Worm (Caenorhabditis elegans) whole organism, L1 larva: Measurements from ENCODE around the gene srh-192.
A peak's percentile ranks its signal among the peaks of the same experiment; 100 is the strongest.

Experiments used
- C04F5.9 ChIP-seq: sonication (generic microtip); optimal IDR thresholded peaks from 2 replicates; lab custom pipeline; 2016; ENCODE audit warnings: missing genetic modification characterization, missing compliant biosample characterization
- C34B4.2 ChIP-seq: sonication (generic microtip); optimal IDR thresholded peaks from 2 replicates; lab custom pipeline; 2017; ENCODE audit warnings: mild to moderate bottlenecking, missing genetic modification characterization, missing compliant biosample characterization
- Y116A8C.19 ChIP-seq: sonication (generic microtip); optimal IDR thresholded peaks from 2 replicates; lab custom pipeline; 2016; ENCODE audit warnings: missing compliant biosample characterization, missing genetic modification characterization, borderline replicate concordance
- aha-1 ChIP-seq: fragments of 150-350 bp; optimal IDR thresholded peaks from 2 replicates; lab custom pipeline; 2014; ENCODE audit warnings: missing biosample characterization, missing genetic modification characterization
- aly-2 ChIP-seq: fragments of 150-350 bp; optimal IDR thresholded peaks from 2 replicates; lab custom pipeline; 2014; ENCODE audit warnings: missing biosample characterization, missing genetic modification characterization
- blmp-1 ChIP-seq: fragments of 150-350 bp; optimal IDR thresholded peaks from 2 replicates; lab custom pipeline; 2014; ENCODE audit warnings: missing biosample characterization, missing genetic modification characterization
- dsc-1 ChIP-seq: sonication (generic microtip); optimal IDR thresholded peaks from 2 replicates; lab custom pipeline; 2016; ENCODE audit warnings: mild to moderate bottlenecking, missing genetic modification characterization, missing compliant biosample characterization
- efl-3 ChIP-seq: fragments of 200-800 bp; sonication (Bioruptor generic); optimal IDR thresholded peaks from 2 replicates; lab custom pipeline; 2018; ENCODE audit warnings: mild to moderate bottlenecking, missing genetic modification characterization, missing compliant biosample characterization
- egl-13 ChIP-seq: sonication (generic microtip); optimal IDR thresholded peaks from 2 replicates; lab custom pipeline; 2016; ENCODE audit warnings: missing genotype, missing genetic modification reagents, missing genetic modification characterization, missing compliant biosample characterization
- egl-27 ChIP-seq, 2 experiments: fragments of 150-350 bp in 1 of 2; sonication (generic microtip); optimal IDR thresholded peaks; 3 replicates each; lab custom pipeline; 2017 to 2018; ENCODE audit warnings: missing biosample characterization in 2 of 2, missing genetic modification characterization in 2 of 2, missing genetic modification reagents in 2 of 2
- elt-3 ChIP-seq, 6 experiments: fragments of 150-350 bp in 1 of 6; sonication (generic microtip); optimal IDR thresholded peaks; 2 replicates each; lab custom pipeline; 2017 to 2018; ENCODE audit warnings: missing biosample characterization in 6 of 6, missing genetic modification characterization in 6 of 6, inconsistent platforms in 1 of 6
- ets-5 ChIP-seq: fragments of 200-800 bp; sonication (Bioruptor generic); IDR thresholded peaks from 2 replicates; pipeline ENCODE4 v1.3.6; 2022; ENCODE audit warnings: missing genetic modification characterization, missing compliant biosample characterization
- fkh-4 ChIP-seq: sonication (generic microtip); optimal IDR thresholded peaks from 2 replicates; lab custom pipeline; 2016; ENCODE audit warnings: missing compliant biosample characterization, missing genetic modification characterization, borderline replicate concordance
- hlh-17 ChIP-seq: fragments of 200-800 bp; sonication (Bioruptor generic); optimal IDR thresholded peaks from 2 replicates; lab custom pipeline; 2018; ENCODE audit warnings: missing genetic modification characterization, mild to moderate bottlenecking, missing compliant biosample characterization, moderate library complexity, borderline replicate concordance
- hlh-4 ChIP-seq: sonication (generic microtip); optimal IDR thresholded peaks from 2 replicates; lab custom pipeline; 2016; ENCODE audit warnings: mild to moderate bottlenecking, missing genetic modification characterization, missing compliant biosample characterization
- hpl-2 ChIP-seq: fragments of 150-350 bp; optimal IDR thresholded peaks from 2 replicates; lab custom pipeline; 2014; ENCODE audit warnings: missing biosample characterization, missing genetic modification reagents, missing genetic modification characterization
- irx-1 ChIP-seq: sonication (generic microtip); optimal IDR thresholded peaks from 2 replicates; lab custom pipeline; 2016; ENCODE audit warnings: missing genetic modification characterization, missing compliant biosample characterization
- isw-1 ChIP-seq: fragments of 200-800 bp; sonication (Bioruptor generic); IDR thresholded peaks from 2 replicates; pipeline ENCODE4 v1.3.6; 2022; ENCODE audit warnings: missing genetic modification characterization, missing compliant biosample characterization
- lin-13 ChIP-seq: fragments of 150-350 bp; optimal IDR thresholded peaks from 2 replicates; lab custom pipeline; 2014; ENCODE audit warnings: missing biosample characterization, missing genetic modification reagents, missing genetic modification characterization
- lin-14 ChIP-seq: fragments of 200-800 bp; sonication (Bioruptor generic); optimal IDR thresholded peaks from 2 replicates; lab custom pipeline; 2018; ENCODE audit warnings: mild to moderate bottlenecking, missing genetic modification characterization, moderate library complexity, missing compliant biosample characterization
- lin-39 ChIP-seq: fragments of 150-350 bp; optimal IDR thresholded peaks from 2 replicates; lab custom pipeline; 2014; ENCODE audit warnings: missing biosample characterization, missing genetic modification reagents, missing genetic modification characterization
- lir-3 ChIP-seq: sonication (generic microtip); optimal IDR thresholded peaks from 2 replicates; lab custom pipeline; 2016; ENCODE audit warnings: mild to moderate bottlenecking, missing genetic modification characterization, moderate library complexity, missing compliant biosample characterization; ENCODE audit not compliant: poor library complexity
- lsy-2 ChIP-seq, 2 experiments: fragments of 150-350 bp; optimal IDR thresholded peaks; 2 replicates each; lab custom pipeline; 2014; ENCODE audit warnings: missing biosample characterization in 2 of 2, missing genetic modification characterization in 2 of 2
- nhr-28 ChIP-seq: fragments of 150-350 bp; optimal IDR thresholded peaks from 2 replicates; lab custom pipeline; 2014; ENCODE audit warnings: missing biosample characterization, missing genetic modification characterization
- nhr-90 ChIP-seq: sonication (generic microtip); optimal IDR thresholded peaks from 2 replicates; lab custom pipeline; 2016; ENCODE audit warnings: mild to moderate bottlenecking, missing genetic modification characterization, missing compliant biosample characterization; ENCODE audit not compliant: poor library complexity
- pag-3 ChIP-seq: sonication (generic microtip); optimal IDR thresholded peaks from 2 replicates; lab custom pipeline; 2017; ENCODE audit warnings: missing genetic modification characterization, mild to moderate bottlenecking, missing compliant biosample characterization, antibody characterized with exemption, borderline replicate concordance; ENCODE audit not compliant: insufficient read depth
- pqm-1 ChIP-seq: sonication (generic microtip); optimal IDR thresholded peaks from 3 replicates; lab custom pipeline; 2017; ENCODE audit warnings: missing biosample characterization, missing genetic modification characterization
- sup-37 ChIP-seq: fragments of 200-800 bp; sonication (Bioruptor generic); optimal IDR thresholded peaks from 2 replicates; lab custom pipeline; 2018; ENCODE audit warnings: mild to moderate bottlenecking, missing genetic modification characterization, missing compliant biosample characterization
- unc-130 ChIP-seq: fragments of 150-350 bp; optimal IDR thresholded peaks from 2 replicates; lab custom pipeline; 2017; ENCODE audit warnings: missing biosample characterization, missing genetic modification characterization, inconsistent platforms
- vab-15 ChIP-seq: sonication (generic microtip); optimal IDR thresholded peaks from 2 replicates; lab custom pipeline; 2017; ENCODE audit warnings: missing genotype, mild to moderate bottlenecking, missing genetic modification characterization, missing compliant biosample characterization
- xbp-1 ChIP-seq: sonication (generic microtip); optimal IDR thresholded peaks from 2 replicates; lab custom pipeline; 2016; ENCODE audit warnings: missing genetic modification characterization, missing compliant biosample characterization
- zip-4 ChIP-seq: fragments of 200-800 bp; sonication (Bioruptor generic); optimal IDR thresholded peaks from 2 replicates; lab custom pipeline; 2018; ENCODE audit warnings: mild to moderate bottlenecking, missing genetic modification characterization, moderate library complexity, missing compliant biosample characterization
- ztf-4 ChIP-seq: fragments of 150-350 bp; optimal IDR thresholded peaks from 2 replicates; lab custom pipeline; 2014; ENCODE audit warnings: missing biosample characterization, missing genetic modification characterization

The srh-192 gene

DNA sequence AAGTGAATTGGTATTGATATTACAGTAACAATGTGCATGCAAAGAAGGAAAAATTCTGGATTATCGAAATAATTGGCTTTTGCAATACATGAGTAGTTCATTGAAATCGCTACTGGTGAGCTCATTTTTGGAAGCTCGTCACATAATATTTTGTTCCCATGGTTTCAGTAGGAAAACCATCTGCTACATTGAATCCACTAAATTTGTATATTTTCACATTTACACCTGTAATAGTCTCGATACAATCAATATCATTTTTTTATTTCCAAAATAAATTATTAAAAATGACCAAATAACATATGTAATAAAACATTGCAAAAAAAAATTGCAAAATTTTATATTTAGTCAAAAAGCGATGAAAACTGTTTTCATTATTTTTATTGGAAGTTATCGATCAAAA is at the start of gene srh-192:
Gene srh-192, minus strand, starts transcription at position 101 of the 400 bp plus-strand sequence.
- no peak for TF ChIP-seq ztf-4 (tag; lab: Kevin White, UChicago)
- TF ChIP-seq hlh-17: no peak
- TF ChIP-seq lin-13: no peak
- TF ChIP-seq sup-37 (GFP tag; lab: Kevin White, UChicago): no peak
- no peak for TF ChIP-seq hpl-2
- TF ChIP-seq C34B4.2: no peak
- TF ChIP-seq pqm-1: no peak
- TF ChIP-seq elt-3 (tag; optimal IDR thresholded peaks at IDR 0.05; lab: Kevin White, UChicago): no peak
- no peak for TF ChIP-seq fkh-4 (tag; lab: Kevin White, UChicago)
- no peak for TF ChIP-seq lir-3 (tag; lab: Kevin White, UChicago)
- TF ChIP-seq xbp-1 (tag; lab: Kevin White, UChicago): no peak
- no peak for TF ChIP-seq irx-1 (tag; lab: Kevin White, UChicago)
- TF ChIP-seq aly-2 (tag; lab: Kevin White, UChicago): no peak
- no peak for TF ChIP-seq ets-5 (GFP tag; lab: Robert Waterston, UW)
- TF ChIP-seq aha-1 (tag; lab: Kevin White, UChicago): no peak
- no peak for TF ChIP-seq isw-1 (GFP tag; lab: Robert Waterston, UW)
- no peak for TF ChIP-seq C04F5.9 (tag; lab: Kevin White, UChicago)

DNA sequence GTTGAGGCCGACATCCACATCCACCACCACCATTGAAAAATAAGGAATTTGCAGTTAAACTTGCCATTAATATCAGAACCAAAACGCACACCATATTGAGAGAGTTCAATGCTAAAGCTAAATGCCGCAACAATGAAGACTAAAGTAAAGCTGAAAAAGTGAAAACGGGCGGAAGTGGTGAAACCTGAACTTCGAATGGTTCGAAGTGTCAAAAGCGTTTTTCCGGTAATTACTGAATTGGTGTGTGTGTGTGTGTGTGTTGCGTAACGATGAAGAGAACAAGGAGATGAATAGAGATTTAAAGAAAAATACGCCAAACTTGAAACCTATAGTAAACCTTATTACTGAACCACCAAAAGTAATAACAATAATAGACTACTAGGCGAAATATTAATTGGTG is 49.6 kb upstream of the srh-192 start, which contains the start of gene grl-13:
Gene grl-13, minus strand, starts transcription at position 101 of the 400 bp plus-strand sequence.
- TF ChIP-seq aly-2 (tag; lab: Kevin White, UChicago) (no peak), egl-13 (no peak), nhr-90 (tag; lab: Kevin White, UChicago) (no peak), pag-3 (tag; lab: Kevin White, UChicago) (no peak), lsy-2 (tag; optimal IDR thresholded peaks at IDR 0.05; lab: Kevin White, UChicago) (no peak), vab-15 (tag; lab: Kevin White, UChicago) (no peak), egl-27 (tag; optimal IDR thresholded peaks at IDR 0.05; lab: Kevin White, UChicago) (no peak), efl-3 (no peak)

DNA sequence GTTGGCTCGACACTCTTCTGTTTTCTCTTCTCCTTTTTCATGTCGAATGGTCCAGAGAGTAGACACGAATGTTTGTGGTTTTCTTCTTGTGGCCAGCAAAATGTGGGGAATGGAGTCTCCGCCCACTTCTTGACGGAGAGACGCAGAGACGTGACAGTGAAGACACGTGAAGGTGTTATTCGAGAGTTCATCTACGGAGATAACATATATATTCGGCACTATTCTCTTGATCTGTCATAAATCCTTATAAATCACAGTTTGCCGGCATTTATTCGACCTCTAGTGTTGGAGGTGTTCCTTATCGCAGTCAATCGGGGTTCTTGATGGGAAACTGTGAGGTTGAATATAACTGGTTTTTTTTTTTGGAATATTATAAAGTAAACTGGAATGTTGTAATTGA is 46.5 kb upstream of the srh-192 start, which contains the start of gene F32D1.3:
Gene F32D1.3, minus strand, starts transcription at position 65 of the 400 bp plus-strand sequence.
- TF ChIP-seq unc-130: no peak
- no peak for TF ChIP-seq fkh-4 (tag; lab: Kevin White, UChicago)
- TF ChIP-seq blmp-1: peak; percentile 12
- no peak for TF ChIP-seq hlh-4
- TF ChIP-seq irx-1 (tag; lab: Kevin White, UChicago): no peak
- TF ChIP-seq nhr-28 (tag; lab: Kevin White, UChicago): no peak
- TF ChIP-seq zip-4 (GFP tag; lab: Kevin White, UChicago): no peak
- TF ChIP-seq egl-27 (tag; optimal IDR thresholded peaks at IDR 0.05; lab: Kevin White, UChicago): no peak
- TF ChIP-seq, all 84 proteins: peak for 1

DNA sequence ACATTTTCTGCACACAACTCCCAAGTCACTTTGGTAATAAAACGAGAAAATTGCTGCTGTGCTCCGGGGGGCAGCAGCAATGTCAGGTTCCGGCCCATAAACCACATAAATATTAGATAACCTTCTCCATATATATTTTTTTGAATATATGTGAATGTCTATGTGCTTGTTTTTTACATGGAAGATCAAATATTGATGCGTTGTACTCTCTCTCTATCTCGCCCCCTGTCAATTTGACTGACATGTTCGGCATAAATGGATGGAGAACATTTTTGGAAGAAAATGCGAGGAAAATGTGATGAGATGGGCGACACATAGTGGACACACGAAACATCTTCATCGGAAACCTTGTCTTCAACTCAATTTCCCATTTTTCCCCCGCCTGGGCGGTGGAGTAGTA is 45.1 kb upstream of the srh-192 start:
- TF ChIP-seq lin-39 (no peak), lin-14 (GFP tag; lab: Kevin White, UChicago) (peak; percentile 46)

DNA sequence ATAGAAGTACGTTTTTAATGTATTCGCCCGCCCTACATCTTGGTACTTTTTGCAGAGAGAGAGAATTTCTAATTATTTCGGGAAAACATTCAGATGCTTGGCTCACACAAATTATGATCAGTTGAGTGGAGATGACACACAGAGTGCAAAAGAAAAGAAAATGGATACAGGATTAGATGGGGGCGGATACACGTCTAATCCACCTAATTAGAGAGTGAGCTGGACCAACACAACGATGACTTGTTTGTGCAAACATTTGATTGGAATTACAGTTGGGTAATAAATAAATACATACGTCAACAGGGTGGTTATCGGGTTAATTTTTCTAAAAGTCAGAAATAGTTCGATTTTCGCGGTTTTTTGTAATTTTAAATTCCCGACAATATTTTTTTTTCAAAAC is 44.2 kb upstream of the srh-192 start:
- peak; percentile 74 for TF ChIP-seq dsc-1
- TF ChIP-seq lin-14 (GFP tag; lab: Kevin White, UChicago): peak; percentile 37
- TF ChIP-seq Y116A8C.19 (tag; lab: Kevin White, UChicago): no peak
